Worm (Caenorhabditis elegans) whole organism, young adult: ENCODE results near the gene tyra-3.
A peak's percentile ranks its signal among the peaks of the same experiment; 100 is the strongest.

Experiments
- B0019.2 ChIP-seq: fragments of 200-800 bp; sonication (Bioruptor generic); conservative IDR thresholded peaks from 2 replicates; pipeline ENCODE4 v1.3.6; 2022; ENCODE audit warnings: missing genetic modification reagents, missing genetic modification characterization, missing compliant biosample characterization
- D2030.7 ChIP-seq: fragments of 200-800 bp; sonication (Bioruptor generic); IDR thresholded peaks from 2 replicates; pipeline ENCODE4 v1.3.6; 2022; ENCODE audit warnings: missing genetic modification reagents, missing genetic modification characterization, missing compliant biosample characterization
- F22D6.2 ChIP-seq: sonication (generic microtip); optimal IDR thresholded peaks from 2 replicates; lab custom pipeline; 2016; ENCODE audit warnings: mild to moderate bottlenecking, missing genetic modification characterization, missing compliant biosample characterization
- F23B12.7 ChIP-seq: sonication (generic microtip); optimal IDR thresholded peaks from 2 replicates; lab custom pipeline; 2017; ENCODE audit warnings: missing genetic modification characterization, mild to moderate bottlenecking, missing compliant biosample characterization, antibody characterized with exemption, moderate library complexity; ENCODE audit not compliant: insufficient read depth
- F33H1.4 ChIP-seq: fragments of 200-800 bp; sonication (Bioruptor generic); IDR thresholded peaks from 2 replicates; pipeline ENCODE4 v1.3.6; 2022; ENCODE audit warnings: missing genetic modification reagents, missing genetic modification characterization, missing compliant biosample characterization
- F49E8.2 ChIP-seq: sonication (generic microtip); optimal IDR thresholded peaks from 3 replicates; lab custom pipeline; 2017; ENCODE audit warnings: missing genetic modification characterization, mild to moderate bottlenecking, missing compliant biosample characterization, antibody characterized with exemption, moderate library complexity; ENCODE audit not compliant: insufficient read depth
- F52B5.7 ChIP-seq: sonication (generic microtip); optimal IDR thresholded peaks from 2 replicates; lab custom pipeline; 2016; ENCODE audit warnings: mild to moderate bottlenecking, missing genetic modification characterization, missing compliant biosample characterization
- F55B11.4 ChIP-seq: sonication (generic microtip); optimal IDR thresholded peaks from 2 replicates; lab custom pipeline; 2016; ENCODE audit warnings: missing compliant biosample characterization, missing genetic modification characterization, borderline replicate concordance; ENCODE audit not compliant: insufficient read depth
- F57C9.4 ChIP-seq: sonication (generic microtip); optimal IDR thresholded peaks from 2 replicates; lab custom pipeline; 2017; ENCODE audit warnings: mild to moderate bottlenecking, missing genetic modification characterization, missing compliant biosample characterization
- K11D2.4 ChIP-seq: fragments of 200-800 bp; sonication (Bioruptor generic); IDR thresholded peaks from 2 replicates; pipeline ENCODE4 v1.3.6; 2022; ENCODE audit warnings: missing genetic modification reagents, missing genetic modification characterization, missing compliant biosample characterization
- aptf-2 ChIP-seq: fragments of 200-800 bp; sonication (Bioruptor generic); conservative IDR thresholded peaks from 2 replicates; pipeline ENCODE4 v1.3.6; 2022; ENCODE audit warnings: missing genetic modification reagents, missing genetic modification characterization, missing compliant biosample characterization
- aptf-3 ChIP-seq: fragments of 200-800 bp; sonication (Bioruptor generic); IDR thresholded peaks from 2 replicates; pipeline ENCODE4 v1.3.6; 2022; ENCODE audit warnings: missing genetic modification characterization, missing compliant biosample characterization
- attf-3 ChIP-seq: fragments of 200-800 bp; sonication (Bioruptor generic); conservative IDR thresholded peaks from 2 replicates; pipeline ENCODE4 v1.3.6; 2022; ENCODE audit warnings: missing genetic modification reagents, missing genetic modification characterization, missing compliant biosample characterization
- ceh-27 ChIP-seq: fragments of 200-800 bp; sonication (Bioruptor generic); optimal IDR thresholded peaks from 2 replicates; lab custom pipeline; 2018; ENCODE audit warnings: mild to moderate bottlenecking, missing genetic modification characterization, moderate library complexity, missing compliant biosample characterization
- ceh-40 ChIP-seq: fragments of 200-800 bp; sonication (Bioruptor generic); IDR thresholded peaks from 2 replicates; pipeline ENCODE4 v1.3.6; 2022; ENCODE audit warnings: missing genetic modification characterization, missing compliant biosample characterization
- ceh-91 ChIP-seq: fragments of 200-800 bp; sonication (Bioruptor generic); IDR thresholded peaks from 2 replicates; pipeline ENCODE4 v1.3.6; 2022; ENCODE audit warnings: missing genetic modification reagents, missing genetic modification characterization, missing compliant biosample characterization
- dpff-1 ChIP-seq: sonication (generic microtip); optimal IDR thresholded peaks from 2 replicates; lab custom pipeline; 2017; ENCODE audit warnings: mild to moderate bottlenecking, missing genetic modification characterization, missing compliant biosample characterization
- egrh-3 ChIP-seq: fragments of 200-800 bp; sonication (Bioruptor generic); IDR thresholded peaks from 2 replicates; pipeline ENCODE4 v1.3.6; 2022; ENCODE audit warnings: missing genetic modification reagents, missing genetic modification characterization, missing compliant biosample characterization
- gei-17 ChIP-seq: fragments of 200-800 bp; sonication (Bioruptor generic); optimal IDR thresholded peaks from 2 replicates; lab custom pipeline; 2018; ENCODE audit warnings: mild to moderate bottlenecking, missing genetic modification characterization, missing compliant biosample characterization
- him-1 ChIP-seq: sonication (generic microtip); optimal IDR thresholded peaks from 2 replicates; lab custom pipeline; 2016; ENCODE audit warnings: missing genotype, missing genetic modification reagents, missing genetic modification characterization, missing compliant biosample characterization
- hmg-1.2 ChIP-seq: fragments of 200-800 bp; sonication (Bioruptor generic); IDR thresholded peaks from 2 replicates; pipeline ENCODE4 v1.3.6; 2022; ENCODE audit warnings: missing genetic modification reagents, missing genetic modification characterization, missing compliant biosample characterization
- hmg-20 ChIP-seq: fragments of 200-800 bp; sonication (Bioruptor generic); IDR thresholded peaks from 2 replicates; pipeline ENCODE4 v1.3.6; 2022; ENCODE audit warnings: missing genetic modification reagents, missing genetic modification characterization, missing compliant biosample characterization
- hsf-1 ChIP-seq: fragments of 200-800 bp; sonication (Bioruptor generic); IDR thresholded peaks from 2 replicates; pipeline ENCODE4 v1.3.6; 2022; ENCODE audit warnings: missing genetic modification reagents, missing genetic modification characterization, missing compliant biosample characterization
- lag-1 ChIP-seq: fragments of 200-800 bp; sonication (Bioruptor generic); IDR thresholded peaks from 2 replicates; pipeline ENCODE4 v1.3.6; 2022; ENCODE audit warnings: missing genetic modification reagents, missing genetic modification characterization, missing compliant biosample characterization
- let-526 ChIP-seq: fragments of 200-800 bp; sonication (Bioruptor generic); IDR thresholded peaks from 2 replicates; pipeline ENCODE4 v1.3.6; 2022; ENCODE audit warnings: missing genetic modification reagents, missing genetic modification characterization, missing compliant biosample characterization
- lin-26 ChIP-seq: fragments of 200-800 bp; sonication (Bioruptor generic); IDR thresholded peaks from 2 replicates; pipeline ENCODE4 v1.3.6; 2022; ENCODE audit warnings: missing genetic modification reagents, missing genetic modification characterization, missing compliant biosample characterization
- lir-1 ChIP-seq: fragments of 200-800 bp; sonication (Bioruptor generic); conservative IDR thresholded peaks from 2 replicates; pipeline ENCODE4 v1.3.6; 2022; ENCODE audit warnings: missing genetic modification reagents, missing genetic modification characterization, missing compliant biosample characterization
- madf-10 ChIP-seq: sonication (generic microtip); optimal IDR thresholded peaks from 2 replicates; lab custom pipeline; 2016; ENCODE audit warnings: mild to moderate bottlenecking, missing genetic modification characterization, missing compliant biosample characterization
- madf-3 ChIP-seq: fragments of 200-800 bp; sonication (Bioruptor generic); IDR thresholded peaks from 2 replicates; pipeline ENCODE4 v1.3.6; 2022; ENCODE audit warnings: missing genetic modification reagents, missing genetic modification characterization, missing compliant biosample characterization
- madf-8 ChIP-seq: fragments of 200-800 bp; sonication (Bioruptor generic); conservative IDR thresholded peaks from 2 replicates; pipeline ENCODE4 v1.3.6; 2022; ENCODE audit warnings: missing genetic modification reagents, missing genetic modification characterization, missing compliant biosample characterization
- mcd-1 ChIP-seq: fragments of 200-800 bp; sonication (Bioruptor generic); IDR thresholded peaks from 2 replicates; pipeline ENCODE4 v1.3.6; 2022; ENCODE audit warnings: missing genetic modification reagents, missing genetic modification characterization, missing compliant biosample characterization
- nfyb-1 ChIP-seq: fragments of 200-800 bp; sonication (Bioruptor generic); IDR thresholded peaks from 2 replicates; pipeline ENCODE4 v1.3.6; 2022; ENCODE audit warnings: missing genetic modification reagents, missing genetic modification characterization, missing compliant biosample characterization
- nhr-120 ChIP-seq: fragments of 200-800 bp; sonication (Bioruptor generic); IDR thresholded peaks from 2 replicates; pipeline ENCODE4 v1.3.6; 2022; ENCODE audit warnings: missing genetic modification characterization, missing compliant biosample characterization
- nhr-179 ChIP-seq: sonication (generic microtip); optimal IDR thresholded peaks from 2 replicates; lab custom pipeline; 2016; ENCODE audit warnings: mild to moderate bottlenecking, missing genetic modification characterization, missing compliant biosample characterization
- nhr-27 ChIP-seq: fragments of 200-800 bp; sonication (Bioruptor generic); optimal IDR thresholded peaks from 2 replicates; lab custom pipeline; 2018; ENCODE audit warnings: mild to moderate bottlenecking, missing genetic modification characterization, moderate library complexity, missing compliant biosample characterization
- nhr-80 ChIP-seq: sonication (generic microtip); optimal IDR thresholded peaks from 2 replicates; lab custom pipeline; 2016; ENCODE audit warnings: missing genetic modification characterization, missing compliant biosample characterization
- rcor-1 ChIP-seq: fragments of 200-800 bp; sonication (Bioruptor generic); IDR thresholded peaks from 2 replicates; pipeline ENCODE4 v1.3.6; 2022; ENCODE audit warnings: missing genetic modification reagents, missing genetic modification characterization, missing compliant biosample characterization
- rec-8 ChIP-seq, 2 experiments: sonication (generic microtip); optimal IDR thresholded peaks; 2 replicates each; lab custom pipeline; 2016; ENCODE audit warnings: mild to moderate bottlenecking in 2 of 2, missing genetic modification characterization in 2 of 2, missing genetic modification reagents in 2 of 2, missing genotype in 2 of 2, missing biosample characterization in 1 of 2, missing compliant biosample characterization in 1 of 2, moderate library complexity in 1 of 2
- repo-1 ChIP-seq: sonication (generic microtip); optimal IDR thresholded peaks from 2 replicates; lab custom pipeline; 2017; ENCODE audit warnings: mild to moderate bottlenecking, missing genetic modification characterization, missing compliant biosample characterization
- rpc-1 ChIP-seq, 2 experiments: fragments of 150-350 bp in 1 of 2; sonication (generic microtip) in 1 of 2; optimal IDR thresholded peaks; 2 replicates each; lab custom pipeline; 2014 to 2018; ENCODE audit warnings: missing biosample characterization in 1 of 2, missing genetic modification characterization in 1 of 2, missing genetic modification reagents in 1 of 2, missing genotype in 1 of 2
- sdz-38 ChIP-seq: sonication (generic microtip); optimal IDR thresholded peaks from 2 replicates; lab custom pipeline; 2016; ENCODE audit warnings: missing genotype, missing genetic modification characterization, missing compliant biosample characterization
- sea-2 ChIP-seq: fragments of 200-800 bp; sonication (Bioruptor generic); IDR thresholded peaks from 2 replicates; pipeline ENCODE4 v1.3.6; 2022; ENCODE audit warnings: missing genetic modification characterization, missing compliant biosample characterization
- snpc-3.4 ChIP-seq: sonication (generic microtip); optimal IDR thresholded peaks from 2 replicates; lab custom pipeline; 2017; ENCODE audit warnings: missing genetic modification characterization, mild to moderate bottlenecking, missing compliant biosample characterization, antibody characterized with exemption, moderate library complexity, missing genotype, missing genetic modification reagents
- somi-1 ChIP-seq: fragments of 200-800 bp; sonication (Bioruptor generic); optimal IDR thresholded peaks from 2 replicates; lab custom pipeline; 2018; ENCODE audit warnings: mild to moderate bottlenecking, missing genetic modification characterization, missing compliant biosample characterization
- unc-130 ChIP-seq: sonication (generic microtip); optimal IDR thresholded peaks from 2 replicates; lab custom pipeline; 2016; ENCODE audit warnings: missing genetic modification reagents, missing genetic modification characterization, missing compliant biosample characterization
- unc-62 ChIP-seq: fragments of 150-350 bp; optimal IDR thresholded peaks from 2 replicates; lab custom pipeline; 2014; ENCODE audit warnings: missing biosample characterization, missing genetic modification reagents, missing genetic modification characterization
- zfh-2 ChIP-seq: fragments of 200-800 bp; sonication (Bioruptor generic); conservative IDR thresholded peaks from 2 replicates; pipeline ENCODE4 v1.3.6; 2022; ENCODE audit warnings: missing genetic modification reagents, missing genetic modification characterization, missing compliant biosample characterization
- zim-3 ChIP-seq: sonication (generic microtip); optimal IDR thresholded peaks from 2 replicates; lab custom pipeline; 2017; ENCODE audit warnings: mild to moderate bottlenecking, missing genetic modification characterization, moderate library complexity, missing compliant biosample characterization
- ztf-6 ChIP-seq: fragments of 200-800 bp; sonication (Bioruptor generic); IDR thresholded peaks from 2 replicates; pipeline ENCODE4 v1.3.6; 2022; ENCODE audit warnings: missing genetic modification reagents, missing genetic modification characterization, missing compliant biosample characterization

The tyra-3 gene

ce11 chrX:4969228-4969627, 21.4 kb downstream of the tyra-3 start, which contains the start of gene M03F4.6 (continued):
- TF ChIP-seq rpc-1 (optimal IDR thresholded peaks at IDR 0.05; lab: Kevin White, UChicago) (no peak), rpc-1 (tag; optimal IDR thresholded peaks at IDR 0.05; lab: Kevin White, UChicago) (no peak), F57C9.4 (tag; lab: Kevin White, UChicago) (no peak), F23B12.7 (no peak), nhr-80 (no peak), F52B5.7 (tag; lab: Kevin White, UChicago) (peak; percentile 10), nhr-27 (no peak), madf-8 (GFP tag; lab: Robert Waterston, UW) (no peak), zfh-2 (GFP tag; lab: Robert Waterston, UW) (no peak), F49E8.2 (no peak), aptf-3 (GFP tag; lab: Robert Waterston, UW) (0 out of 2 replicates have a peak, but pooled peaks have one; percentile 28), snpc-3.4 (no peak), rec-8 (tag; optimal IDR thresholded peaks at IDR 0.05; lab: Kevin White, UChicago) (no peak), nfyb-1 (GFP tag; lab: Robert Waterston, UW) (peak; percentile 47; the same call in 1 of the 2 replicates), lag-1 (no peak), hmg-1.2 (GFP tag; lab: Robert Waterston, UW) (no peak), sea-2 (GFP tag; lab: Robert Waterston, UW) (no peak), B0019.2 (GFP tag; lab: Robert Waterston, UW) (no peak), gei-17 (peak; percentile 6), D2030.7 (GFP tag; lab: Robert Waterston, UW) (no peak), ztf-6 (no peak), zim-3 (peak; percentile 53), repo-1 (tag; lab: Kevin White, UChicago) (peak; percentile 84), aptf-2 (GFP tag; lab: Robert Waterston, UW) (no peak), egrh-3 (GFP tag; lab: Robert Waterston, UW) (no peak), attf-3 (GFP tag; lab: Robert Waterston, UW) (no peak), hsf-1 (GFP tag; lab: Robert Waterston, UW) (no peak), let-526 (GFP tag; lab: Robert Waterston, UW) (no peak), ceh-27 (GFP tag; lab: Kevin White, UChicago) (no peak), sdz-38 (no peak), somi-1 (GFP tag; lab: Kevin White, UChicago) (no peak), F33H1.4 (GFP tag; lab: Robert Waterston, UW) (no peak), nhr-120 (GFP tag; lab: Robert Waterston, UW) (0 out of 2 replicates have a peak, but pooled peaks have one; percentile 61), mcd-1 (GFP tag; lab: Robert Waterston, UW) (no peak), unc-62 (GFP tag; lab: Kevin White, UChicago) (no peak), madf-3 (GFP tag; lab: Robert Waterston, UW) (peak; percentile 80; the same call in 1 of the 2 replicates), hmg-20 (GFP tag; lab: Robert Waterston, UW) (no peak), dpff-1 (peak; percentile 10), rcor-1 (peak; percentile 35; the same call in 1 of the 2 replicates), ceh-91 (GFP tag; lab: Robert Waterston, UW) (no peak), F22D6.2 (tag; lab: Kevin White, UChicago) (no peak), nhr-179 (tag; lab: Kevin White, UChicago) (no peak), K11D2.4 (GFP tag; lab: Robert Waterston, UW) (peak; percentile 53), lir-1 (GFP tag; lab: Robert Waterston, UW) (no peak), lin-26 (peak; percentile 23; the same call in 1 of the 2 replicates), ceh-40 (GFP tag; lab: Robert Waterston, UW) (0 out of 2 replicates have a peak, but pooled peaks have one; percentile 51), him-1 (tag; lab: Kevin White, UChicago) (no peak), F55B11.4 (tag; lab: Kevin White, UChicago) (no peak), madf-10 (tag; lab: Kevin White, UChicago) (peak; percentile 39), unc-130 (GFP tag; lab: Kevin White, UChicago) (no peak)
